Fruit fly (Drosophila melanogaster) whole organism, embryonic: Measurements from ENCODE around the gene CG43755.

Source experiments
- ATbp ChIP-seq: fragments of 200-800 bp; sonication (Bioruptor generic); optimal IDR thresholded peaks from 2 replicates; lab custom pipeline; 2017; ENCODE audit warnings: missing biosample characterization, mild to moderate bottlenecking, missing genetic modification characterization, missing genetic modification reagents
- Ada2b ChIP-seq: fragments of 200-800 bp; sonication (Bioruptor generic); IDR thresholded peaks from 2 replicates; pipeline ENCODE4 v1.3.6; 2022; ENCODE audit warnings: missing biosample characterization, missing genetic modification characterization
- Antp ChIP-seq: fragments of 200-800 bp; sonication (Bioruptor generic); optimal IDR thresholded peaks from 3 replicates; lab custom pipeline; 2016; ENCODE audit warnings: missing biosample characterization, missing genetic modification characterization
- Bgb ChIP-seq: fragments of 200-800 bp; sonication (Bioruptor generic); IDR thresholded peaks from 2 replicates; pipeline ENCODE4 v1.3.6; 2022; ENCODE audit warnings: missing biosample characterization, missing genetic modification characterization; ENCODE audit not compliant: partially characterized antibody
- Bteb2 ChIP-seq: fragments of 200-800 bp; sonication (Bioruptor generic); optimal IDR thresholded peaks from 2 replicates; lab custom pipeline; 2016; ENCODE audit warnings: missing biosample characterization, missing genetic modification characterization
- CG11398 ChIP-seq: fragments of 200-800 bp; sonication (Bioruptor generic); optimal IDR thresholded peaks from 2 replicates; lab custom pipeline; 2016; ENCODE audit warnings: missing biosample characterization, missing genetic modification characterization
- CG11723 ChIP-seq: fragments of 200-800 bp; sonication (Bioruptor generic); optimal IDR thresholded peaks from 2 replicates; lab custom pipeline; 2017; ENCODE audit warnings: missing biosample characterization, mild to moderate bottlenecking, missing genetic modification characterization
- CG12104 ChIP-seq: fragments of 200-800 bp; sonication (Bioruptor generic); optimal IDR thresholded peaks from 3 replicates; lab custom pipeline; 2016; ENCODE audit warnings: missing biosample characterization, missing genetic modification characterization
- CG12391 ChIP-seq: fragments of 200-800 bp; sonication (Bioruptor generic); optimal IDR thresholded peaks from 3 replicates; lab custom pipeline; 2018; ENCODE audit warnings: missing biosample characterization, mild to moderate bottlenecking, missing genetic modification characterization, moderate library complexity
- CG14965 ChIP-seq: fragments of 200-800 bp; sonication (Bioruptor generic); optimal IDR thresholded peaks from 2 replicates; lab custom pipeline; 2016; ENCODE audit warnings: missing biosample characterization, missing genetic modification characterization, borderline replicate concordance
- CG1529 ChIP-seq: fragments of 200-800 bp; sonication (Bioruptor generic); optimal IDR thresholded peaks from 3 replicates; lab custom pipeline; 2018; ENCODE audit warnings: missing biosample characterization, missing genetic modification characterization
- CG17361 ChIP-seq: fragments of 200-800 bp; sonication (Bioruptor generic); IDR thresholded peaks from 3 replicates; pipeline ENCODE4 v1.3.6; 2022; ENCODE audit warnings: missing biosample characterization, missing genetic modification characterization
- CG18599 ChIP-seq: fragments of 200-800 bp; sonication (Bioruptor generic); optimal IDR thresholded peaks from 3 replicates; lab custom pipeline; 2017; ENCODE audit warnings: missing biosample characterization, missing genetic modification characterization, mild to moderate bottlenecking, moderate library complexity, missing genetic modification reagents
- CG2116 ChIP-seq: fragments of 200-800 bp; sonication (Bioruptor generic); optimal IDR thresholded peaks from 3 replicates; lab custom pipeline; 2018; ENCODE audit warnings: missing biosample characterization, mild to moderate bottlenecking, missing genetic modification characterization
- CG32532 ChIP-seq: fragments of 200-800 bp; sonication (Bioruptor generic); IDR thresholded peaks from 2 replicates; pipeline ENCODE4 v1.3.6; 2022; ENCODE audit warnings: missing biosample characterization, missing genetic modification characterization
- CG32767 ChIP-seq: fragments of 200-800 bp; sonication (Bioruptor generic); IDR thresholded peaks from 2 replicates; pipeline ENCODE4 v1.3.6; 2022; ENCODE audit warnings: missing biosample characterization, missing genetic modification characterization
- CG4404 ChIP-seq: fragments of 200-800 bp; sonication (Bioruptor generic); IDR thresholded peaks from 2 replicates; pipeline ENCODE4 v1.3.6; 2022; ENCODE audit warnings: missing biosample characterization, missing genetic modification characterization
- CG6654 ChIP-seq: fragments of 200-800 bp; sonication (Bioruptor generic); optimal IDR thresholded peaks from 2 replicates; lab custom pipeline; 2017; ENCODE audit warnings: missing biosample characterization, mild to moderate bottlenecking, missing genetic modification characterization
- CG6813 ChIP-seq: fragments of 200-800 bp; sonication (Bioruptor generic); optimal IDR thresholded peaks from 2 replicates; lab custom pipeline; 2017; ENCODE audit warnings: missing biosample characterization, missing genetic modification characterization, mild to moderate bottlenecking, moderate library complexity, missing genetic modification reagents
- CG7839 ChIP-seq: fragments of 200-800 bp; sonication (Bioruptor generic); optimal IDR thresholded peaks from 3 replicates; lab custom pipeline; 2018; ENCODE audit warnings: missing biosample characterization, mild to moderate bottlenecking, missing genetic modification characterization, moderate library complexity
- CG9437 ChIP-seq: fragments of 200-800 bp; sonication (Bioruptor generic); optimal IDR thresholded peaks from 2 replicates; lab custom pipeline; 2018; ENCODE audit warnings: missing biosample characterization, mild to moderate bottlenecking, missing genetic modification characterization
- CG9797 ChIP-seq: fragments of 200-800 bp; sonication (Bioruptor generic); optimal IDR thresholded peaks from 3 replicates; lab custom pipeline; 2018; ENCODE audit warnings: missing biosample characterization, mild to moderate bottlenecking, missing genetic modification characterization
- CG9876 ChIP-seq: fragments of 200-800 bp; sonication (Bioruptor generic); optimal IDR thresholded peaks from 2 replicates; lab custom pipeline; 2016; ENCODE audit warnings: missing biosample characterization, missing genetic modification characterization
- Chrac-16 ChIP-seq: fragments of 200-800 bp; sonication (Bioruptor generic); optimal IDR thresholded peaks from 3 replicates; lab custom pipeline; 2016; ENCODE audit warnings: missing biosample characterization, missing genetic modification characterization
- CoRest ChIP-seq: fragments of 200-800 bp; sonication (Bioruptor generic); optimal IDR thresholded peaks from 3 replicates; lab custom pipeline; 2018; ENCODE audit warnings: missing biosample characterization, mild to moderate bottlenecking, missing genetic modification characterization, moderate library complexity
- D19A ChIP-seq: fragments of 200-800 bp; optimal IDR thresholded peaks from 3 replicates; lab custom pipeline; 2019; ENCODE audit warnings: missing biosample characterization, mild to moderate bottlenecking, missing genetic modification characterization, moderate library complexity
- ERR ChIP-seq: fragments of 200-800 bp; sonication (Bioruptor generic); optimal IDR thresholded peaks from 2 replicates; lab custom pipeline; 2016; ENCODE audit warnings: missing biosample characterization, missing genetic modification characterization
- Ets65A ChIP-seq: fragments of 200-800 bp; sonication (Bioruptor generic); peaks from one replicate; lab custom pipeline; 2016; ENCODE audit warnings: missing biosample characterization, missing genetic modification characterization
- HHEX ChIP-seq: fragments of 200-800 bp; sonication (Bioruptor generic); optimal IDR thresholded peaks from 3 replicates; lab custom pipeline; 2017; ENCODE audit warnings: missing biosample characterization, mild to moderate bottlenecking, missing genetic modification characterization, missing genetic modification reagents
- HLH54F ChIP-seq: fragments of 200-800 bp; sonication (Bioruptor generic); optimal IDR thresholded peaks from 3 replicates; lab custom pipeline; 2016; ENCODE audit warnings: missing biosample characterization, missing genetic modification characterization
- Kr ChIP-seq: fragments of 200-800 bp; sonication (Bioruptor generic); optimal IDR thresholded peaks from 2 replicates; lab custom pipeline; 2017; ENCODE audit warnings: missing biosample characterization, mild to moderate bottlenecking, missing genetic modification characterization
- Max ChIP-seq: fragments of 200-800 bp; sonication (Bioruptor generic); optimal IDR thresholded peaks from 2 replicates; lab custom pipeline; 2016; ENCODE audit warnings: missing biosample characterization, mild to moderate bottlenecking, missing genetic modification characterization
- YL-1 ChIP-seq: fragments of 200-800 bp; sonication (Bioruptor generic); optimal IDR thresholded peaks from 3 replicates; lab custom pipeline; 2017; ENCODE audit warnings: missing biosample characterization, mild to moderate bottlenecking, missing genetic modification characterization
- ash1 ChIP-seq: fragments of 200-800 bp; sonication (Bioruptor generic); optimal IDR thresholded peaks from 2 replicates; lab custom pipeline; 2018; ENCODE audit warnings: missing biosample characterization, mild to moderate bottlenecking, missing genetic modification characterization
- dimm ChIP-seq: fragments of 200-800 bp; sonication (Bioruptor generic); IDR thresholded peaks from 2 replicates; pipeline ENCODE4 v1.3.6; 2022; ENCODE audit warnings: missing biosample characterization, missing genetic modification characterization
- dm ChIP-seq: fragments of 200-800 bp; sonication (Bioruptor generic); optimal IDR thresholded peaks from 3 replicates; lab custom pipeline; 2016; ENCODE audit warnings: missing biosample characterization, missing genetic modification characterization
- dmrt99B ChIP-seq: fragments of 200-800 bp; sonication (Bioruptor generic); optimal IDR thresholded peaks from 2 replicates; lab custom pipeline; 2018; ENCODE audit warnings: missing biosample characterization, mild to moderate bottlenecking, missing genetic modification characterization, moderate library complexity
- gcm ChIP-seq: fragments of 200-800 bp; sonication (Bioruptor generic); optimal IDR thresholded peaks from 2 replicates; lab custom pipeline; 2019; ENCODE audit warnings: missing biosample characterization, mild to moderate bottlenecking, missing genetic modification characterization, moderate library complexity
- grau ChIP-seq: fragments of 200-800 bp; optimal IDR thresholded peaks from 3 replicates; lab custom pipeline; 2019; ENCODE audit warnings: missing biosample characterization, mild to moderate bottlenecking, missing genetic modification characterization, moderate library complexity
- gsb ChIP-seq: fragments of 200-800 bp; sonication (Bioruptor generic); IDR thresholded peaks from 2 replicates; pipeline ENCODE4 v1.3.6; 2022; ENCODE audit warnings: missing biosample characterization, missing genetic modification characterization
- hth ChIP-seq: fragments of >200 bp; optimal IDR thresholded peaks from 2 replicates; lab custom pipeline; 2017; ENCODE audit warnings: inconsistent platforms
- kni ChIP-seq: fragments of 200-800 bp; sonication (Bioruptor generic); optimal IDR thresholded peaks from 3 replicates; lab custom pipeline; 2017; ENCODE audit warnings: mild to moderate bottlenecking, missing biosample characterization, missing genetic modification reagents, missing genetic modification characterization
- p53 ChIP-seq: fragments of 200-800 bp; sonication (Bioruptor generic); optimal IDR thresholded peaks from 2 replicates; lab custom pipeline; 2016; ENCODE audit warnings: missing biosample characterization, missing genetic modification characterization
- sisA ChIP-seq: fragments of 200-800 bp; sonication (Bioruptor generic); IDR thresholded peaks from 2 replicates; pipeline ENCODE4 v1.3.6; 2022; ENCODE audit warnings: missing biosample characterization, missing genetic modification characterization
- stwl ChIP-seq: fragments of 200-800 bp; sonication (Bioruptor generic); optimal IDR thresholded peaks from 3 replicates; lab custom pipeline; 2018; ENCODE audit warnings: missing biosample characterization, mild to moderate bottlenecking, missing genetic modification characterization, moderate library complexity
- tna ChIP-seq: fragments of 200-800 bp; sonication (Bioruptor generic); IDR thresholded peaks from 2 replicates; pipeline ENCODE4 v1.3.6; 2022; ENCODE audit warnings: missing biosample characterization, missing genetic modification characterization; ENCODE audit not compliant: partially characterized antibody
- ttk ChIP-seq: fragments of 200-800 bp; sonication (Bioruptor generic); IDR thresholded peaks from 2 replicates; pipeline ENCODE4 v2.1.2; 2022; ENCODE audit warnings: missing biosample characterization, missing genetic modification characterization
- tx ChIP-seq: fragments of 200-800 bp; sonication (Bioruptor generic); optimal IDR thresholded peaks from 2 replicates; lab custom pipeline; 2016; ENCODE audit warnings: missing biosample characterization, missing genetic modification characterization
- unpg ChIP-seq: fragments of 200-800 bp; sonication (Bioruptor generic); optimal IDR thresholded peaks from 3 replicates; lab custom pipeline; 2018; ENCODE audit warnings: missing biosample characterization, mild to moderate bottlenecking, missing genetic modification characterization, moderate library complexity
- vnd ChIP-seq: fragments of 200-800 bp; sonication (Bioruptor generic); IDR thresholded peaks from 3 replicates; pipeline ENCODE4 v1.3.6; 2022; ENCODE audit warnings: missing biosample characterization, missing genetic modification characterization; ENCODE audit not compliant: partially characterized antibody
- yki ChIP-seq: fragments of >200 bp; optimal IDR thresholded peaks from 3 replicates; lab custom pipeline; 2018

Gene CG43755

DNA sequence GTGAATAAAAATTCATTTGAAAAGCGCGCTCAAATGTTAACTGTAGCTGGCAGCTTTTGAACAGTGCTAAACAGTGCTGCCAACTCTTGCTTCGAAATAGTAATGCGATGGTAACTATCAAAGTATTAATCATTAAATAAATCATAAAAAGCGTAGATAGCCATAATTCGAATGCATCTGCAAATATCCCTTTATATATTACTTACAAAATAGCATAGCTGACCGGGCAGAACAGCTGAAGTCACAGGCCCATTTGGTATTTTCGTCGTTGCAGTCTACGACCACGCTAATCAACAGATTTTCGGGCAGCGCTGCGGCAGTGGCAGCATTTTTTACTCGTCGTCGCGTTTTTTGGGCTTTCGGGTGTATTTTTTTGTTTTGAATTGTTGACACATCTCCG, 23.9 kb downstream of the CG43755 start, which contains the start of gene Plc21C (continued):
- TF ChIP-seq CG12391 (tag; lab: Kevin White, UChicago), result peak; percentile 65
- peak; percentile 41 for TF ChIP-seq CG7839 (tag; lab: Kevin White, UChicago)
- TF ChIP-seq dm (GFP tag; lab: Kevin White, UChicago), result peak; percentile 62
- no peak for TF ChIP-seq Kr (GFP tag; lab: Kevin White, UChicago)
- TF ChIP-seq Chrac-16 (GFP tag; lab: Kevin White, UChicago), result peak; percentile 44
- peak; percentile 66 for TF ChIP-seq sisA (GFP tag; lab: Robert Waterston, UW)
- no peak for TF ChIP-seq ash1 (GFP tag; lab: Kevin White, UChicago)
- no peak for TF ChIP-seq ATbp
- TF ChIP-seq hth (lab: Kevin White, UChicago), result no peak
- TF ChIP-seq CG9437, result peak; percentile 23
- TF ChIP-seq Ada2b (GFP tag; lab: Robert Waterston, UW), result no peak
- TF ChIP-seq CG6654 (GFP tag; lab: Kevin White, UChicago), result no peak
- TF ChIP-seq YL-1 (GFP tag; lab: Kevin White, UChicago), result peak; percentile 49
- no peak for TF ChIP-seq unpg
- TF ChIP-seq tna (GFP tag; lab: Robert Waterston, UW), result no peak
- TF ChIP-seq CG2116 (GFP tag; lab: Kevin White, UChicago), result peak; percentile 81
- TF ChIP-seq CG32532 (GFP tag; lab: Robert Waterston, UW), result peak; percentile 56; the same call in 1 of the 2 replicates
- peak; percentile 96 for TF ChIP-seq Ets65A
- peak; percentile 58 for TF ChIP-seq grau (tag; lab: Kevin White, UChicago)
- no peak for TF ChIP-seq yki
- TF ChIP-seq dmrt99B (tag; lab: Kevin White, UChicago), result peak; percentile 17
- peak; percentile 76 for TF ChIP-seq stwl
- peak; percentile 6 for TF ChIP-seq D19A (tag; lab: Kevin White, UChicago)
- TF ChIP-seq ttk, result no peak
- no peak for TF ChIP-seq CG14965 (GFP tag; lab: Kevin White, UChicago)
- TF ChIP-seq CG1529, result no peak
- no peak for TF ChIP-seq p53 (GFP tag; lab: Kevin White, UChicago)
- TF ChIP-seq CG4404 (GFP tag; lab: Robert Waterston, UW), result 0 out of 2 replicates have a peak, but pooled peaks have one; percentile 22
- TF ChIP-seq Max, result peak; percentile 65
- no peak for TF ChIP-seq CG9876 (GFP tag; lab: Kevin White, UChicago)
- TF ChIP-seq tx (GFP tag; lab: Kevin White, UChicago), result peak; percentile 33
- peak; percentile 42 for TF ChIP-seq Antp (GFP tag; lab: Kevin White, UChicago)
- TF ChIP-seq HHEX (GFP tag; lab: Kevin White, UChicago), result no peak
- TF ChIP-seq gsb (GFP tag; lab: Robert Waterston, UW), result no peak
- TF ChIP-seq CG12104, result no peak
- peak; percentile 25 for TF ChIP-seq CG11398 (GFP tag; lab: Kevin White, UChicago)
- TF ChIP-seq CG18599 (GFP tag; lab: Kevin White, UChicago), result peak; percentile 56
- no peak for TF ChIP-seq vnd (GFP tag; lab: Robert Waterston, UW)
- TF ChIP-seq CG9797 (GFP tag; lab: Kevin White, UChicago), result peak; percentile 89
- TF ChIP-seq ERR (GFP tag; lab: Kevin White, UChicago), result peak; percentile 29
- TF ChIP-seq CG11723 (GFP tag; lab: Kevin White, UChicago), result no peak
- no peak for TF ChIP-seq CG6813 (GFP tag; lab: Kevin White, UChicago)
- TF ChIP-seq dimm (GFP tag; lab: Robert Waterston, UW), result no peak
- peak; percentile 69 for TF ChIP-seq CoRest (tag; lab: Kevin White, UChicago)
- no peak for TF ChIP-seq CG32767 (GFP tag; lab: Robert Waterston, UW)
- TF ChIP-seq gcm (GFP tag; lab: Kevin White, UChicago), result peak; percentile 25
- peak; percentile 10 for TF ChIP-seq kni (GFP tag; lab: Kevin White, UChicago)
- TF ChIP-seq Bgb (GFP tag; lab: Robert Waterston, UW), result peak; percentile 43; the same call in 1 of the 2 replicates
- peak; percentile 32 for TF ChIP-seq Bteb2 (GFP tag; lab: Kevin White, UChicago)
- TF ChIP-seq HLH54F, result peak; percentile 58
- TF ChIP-seq CG17361 (GFP tag; lab: Robert Waterston, UW), result peak; percentile 61; the same call in 2 of the 3 replicates
